Fruit fly (Drosophila melanogaster) whole organism, embryonic: ENCODE data around the gene r2d2.

Experiments
- Aef1 ChIP-seq: fragments of 200-800 bp; sonication (Bioruptor generic); IDR thresholded peaks from 3 replicates; pipeline ENCODE4 v1.3.6; 2022; ENCODE audit warnings: missing biosample characterization, missing genetic modification characterization
- CG10431 ChIP-seq: fragments of 200-800 bp; sonication (Bioruptor generic); optimal IDR thresholded peaks from 3 replicates; lab custom pipeline; 2018; ENCODE audit warnings: missing biosample characterization, mild to moderate bottlenecking, missing genetic modification characterization
- CG10543 ChIP-seq: fragments of 200-800 bp; sonication (Bioruptor generic); optimal IDR thresholded peaks from 3 replicates; lab custom pipeline; 2017; ENCODE audit warnings: missing biosample characterization, mild to moderate bottlenecking, missing genetic modification characterization, moderate library complexity
- CG11398 ChIP-seq: fragments of 200-800 bp; sonication (Bioruptor generic); optimal IDR thresholded peaks from 2 replicates; lab custom pipeline; 2016; ENCODE audit warnings: missing biosample characterization, missing genetic modification characterization
- CG11504 ChIP-seq: fragments of 200-800 bp; sonication (Bioruptor generic); optimal IDR thresholded peaks from 3 replicates; lab custom pipeline; 2019; ENCODE audit warnings: missing biosample characterization, mild to moderate bottlenecking, missing genetic modification characterization, moderate library complexity
- CG12236 ChIP-seq: fragments of 200-800 bp; sonication (Bioruptor generic); optimal IDR thresholded peaks from 2 replicates; lab custom pipeline; 2016; ENCODE audit warnings: missing biosample characterization, missing genetic modification characterization
- CG12391 ChIP-seq: fragments of 200-800 bp; sonication (Bioruptor generic); optimal IDR thresholded peaks from 3 replicates; lab custom pipeline; 2018; ENCODE audit warnings: missing biosample characterization, mild to moderate bottlenecking, missing genetic modification characterization, moderate library complexity
- CG13424 ChIP-seq: fragments of 200-800 bp; sonication (Bioruptor generic); optimal IDR thresholded peaks from 2 replicates; lab custom pipeline; 2019; ENCODE audit warnings: missing biosample characterization, mild to moderate bottlenecking, missing genetic modification characterization, moderate library complexity
- CG14441 ChIP-seq: fragments of 200-800 bp; sonication (Bioruptor generic); IDR thresholded peaks from 2 replicates; pipeline ENCODE4 v1.3.6; 2022; ENCODE audit warnings: missing biosample characterization, missing genetic modification characterization
- CG15479 ChIP-seq: fragments of 200-800 bp; sonication (Bioruptor generic); optimal IDR thresholded peaks from 3 replicates; lab custom pipeline; 2019; ENCODE audit warnings: missing biosample characterization, mild to moderate bottlenecking, missing genetic modification characterization, moderate library complexity
- CG1603 ChIP-seq: fragments of 200-800 bp; sonication (Bioruptor generic); optimal IDR thresholded peaks from 2 replicates; lab custom pipeline; 2019; ENCODE audit warnings: missing biosample characterization, mild to moderate bottlenecking, missing genetic modification characterization, moderate library complexity
- CG17186 ChIP-seq: fragments of 200-800 bp; sonication (Bioruptor generic); optimal IDR thresholded peaks from 3 replicates; lab custom pipeline; 2017; ENCODE audit warnings: missing biosample characterization, missing genetic modification reagents, missing genetic modification characterization
- CG17361 ChIP-seq: fragments of 200-800 bp; sonication (Bioruptor generic); IDR thresholded peaks from 3 replicates; pipeline ENCODE4 v1.3.6; 2022; ENCODE audit warnings: missing biosample characterization, missing genetic modification characterization
- CG18619 ChIP-seq: fragments of 200-800 bp; sonication (Bioruptor generic); optimal IDR thresholded peaks from 3 replicates; lab custom pipeline; 2017; ENCODE audit warnings: missing biosample characterization, mild to moderate bottlenecking, missing genetic modification characterization
- CG31224 ChIP-seq: fragments of 200-800 bp; sonication (Bioruptor generic); IDR thresholded peaks from 2 replicates; pipeline ENCODE4 v1.3.6; 2022; ENCODE audit warnings: missing biosample characterization, missing genetic modification characterization
- CG32772 ChIP-seq: fragments of 200-800 bp; sonication (Bioruptor generic); IDR thresholded peaks from 2 replicates; pipeline ENCODE4 v1.3.6; 2022; ENCODE audit warnings: missing biosample characterization, missing genetic modification characterization
- CG33557 ChIP-seq: fragments of 200-800 bp; sonication (Bioruptor generic); optimal IDR thresholded peaks from 2 replicates; lab custom pipeline; 2019; ENCODE audit warnings: missing biosample characterization, mild to moderate bottlenecking, missing genetic modification characterization, moderate library complexity
- CG4282 ChIP-seq: fragments of 200-800 bp; sonication (Bioruptor generic); optimal IDR thresholded peaks from 2 replicates; lab custom pipeline; 2016; ENCODE audit warnings: missing biosample characterization, missing genetic modification characterization
- CG4730 ChIP-seq: fragments of 200-800 bp; sonication (Bioruptor generic); IDR thresholded peaks from 2 replicates; pipeline ENCODE4 v1.3.6; 2022; ENCODE audit warnings: missing biosample characterization, missing genetic modification characterization
- CG6254 ChIP-seq: fragments of 200-800 bp; sonication (Bioruptor generic); optimal IDR thresholded peaks from 3 replicates; lab custom pipeline; 2017; ENCODE audit warnings: mild to moderate bottlenecking, missing biosample characterization, missing genetic modification reagents, missing genetic modification characterization
- CG8765 ChIP-seq: fragments of 200-800 bp; sonication (Bioruptor generic); IDR thresholded peaks from 2 replicates; pipeline ENCODE4 v1.3.6; 2022; ENCODE audit warnings: missing biosample characterization, missing genetic modification characterization
- CoRest ChIP-seq: fragments of 200-800 bp; sonication (Bioruptor generic); optimal IDR thresholded peaks from 3 replicates; lab custom pipeline; 2018; ENCODE audit warnings: missing biosample characterization, mild to moderate bottlenecking, missing genetic modification characterization, moderate library complexity
- Doc3 ChIP-seq: fragments of 200-800 bp; sonication (Bioruptor generic); IDR thresholded peaks from 3 replicates; pipeline ENCODE4 v1.3.6; 2022; ENCODE audit warnings: missing biosample characterization, missing genetic modification characterization; ENCODE audit not compliant: partially characterized antibody
- Dp ChIP-seq: fragments of 200-800 bp; sonication (Bioruptor generic); optimal IDR thresholded peaks from 2 replicates; lab custom pipeline; 2018; ENCODE audit warnings: missing biosample characterization, mild to moderate bottlenecking, missing genetic modification characterization, moderate library complexity
- Dref ChIP-seq: fragments of 200-800 bp; sonication (Bioruptor generic); IDR thresholded peaks from 2 replicates; pipeline ENCODE4 v1.3.6; 2022; ENCODE audit warnings: missing biosample characterization, missing genetic modification characterization
- Drgx ChIP-seq: fragments of 200-800 bp; sonication (Bioruptor generic); IDR thresholded peaks from 2 replicates; pipeline ENCODE4 v1.3.6; 2022; ENCODE audit warnings: missing biosample characterization, missing genetic modification characterization
- Ets97D ChIP-seq: fragments of 200-800 bp; sonication (Bioruptor generic); optimal IDR thresholded peaks from 3 replicates; lab custom pipeline; 2016; ENCODE audit warnings: missing biosample characterization, missing genetic modification characterization
- H2.0 ChIP-seq: fragments of 200-800 bp; sonication (Bioruptor generic); IDR thresholded peaks from 2 replicates; pipeline ENCODE4 v1.3.6; 2022; ENCODE audit warnings: missing biosample characterization, missing genetic modification characterization
- HHEX ChIP-seq: fragments of 200-800 bp; sonication (Bioruptor generic); optimal IDR thresholded peaks from 3 replicates; lab custom pipeline; 2017; ENCODE audit warnings: missing biosample characterization, mild to moderate bottlenecking, missing genetic modification characterization, missing genetic modification reagents
- Meics ChIP-seq: fragments of 200-800 bp; sonication (Bioruptor generic); optimal IDR thresholded peaks from 2 replicates; lab custom pipeline; 2017; ENCODE audit warnings: missing biosample characterization, mild to moderate bottlenecking, missing genetic modification characterization
- NK7.1 ChIP-seq: fragments of 200-800 bp; sonication (Bioruptor generic); optimal IDR thresholded peaks from 3 replicates; lab custom pipeline; 2016; ENCODE audit warnings: missing biosample characterization, missing genetic modification characterization
- Nf-YB ChIP-seq: fragments of 200-800 bp; sonication (Bioruptor generic); optimal IDR thresholded peaks from 3 replicates; lab custom pipeline; 2019; ENCODE audit warnings: missing biosample characterization, mild to moderate bottlenecking, missing genetic modification characterization, moderate library complexity
- Nf-YC ChIP-seq: fragments of 200-800 bp; optimal IDR thresholded peaks from 3 replicates; lab custom pipeline; 2019; ENCODE audit warnings: missing biosample characterization, mild to moderate bottlenecking, missing genetic modification characterization, moderate library complexity
- Six4 ChIP-seq: fragments of 200-800 bp; sonication (Bioruptor generic); optimal IDR thresholded peaks from 2 replicates; lab custom pipeline; 2016; ENCODE audit warnings: missing biosample characterization, missing genetic modification characterization
- Trl ChIP-seq, 3 experiments: fragments of >200 bp in 2 of 3; fragments of 200-800 bp in 1 of 3; sonication (Bioruptor generic) in 1 of 3; optimal IDR thresholded peaks; 2 replicates in 1 of 3; 3 replicates in 2 of 3; lab custom pipeline; 2016 to 2017; ENCODE audit warnings: missing biosample characterization in 1 of 3, missing genetic modification characterization in 1 of 3
- ab ChIP-seq: fragments of 200-800 bp; sonication (Bioruptor generic); optimal IDR thresholded peaks from 2 replicates; lab custom pipeline; 2016; ENCODE audit warnings: missing biosample characterization, missing genetic modification characterization
- amos ChIP-seq: fragments of 200-800 bp; sonication (Bioruptor generic); IDR thresholded peaks from 2 replicates; pipeline ENCODE4 v1.3.6; 2022; ENCODE audit warnings: missing biosample characterization, missing genetic modification characterization; ENCODE audit not compliant: partially characterized antibody
- aop ChIP-seq: fragments of 200-800 bp; sonication (Bioruptor generic); IDR thresholded peaks from 2 replicates; pipeline ENCODE4 v1.3.6; 2022; ENCODE audit warnings: missing biosample characterization, missing genetic modification characterization
- ap ChIP-seq: fragments of 200-800 bp; sonication (Bioruptor generic); IDR thresholded peaks from 2 replicates; pipeline ENCODE4 v1.3.6; 2022; ENCODE audit warnings: missing biosample characterization, missing genetic modification characterization
- az2 ChIP-seq: fragments of 200-800 bp; sonication (Bioruptor generic); optimal IDR thresholded peaks from 3 replicates; lab custom pipeline; 2016; ENCODE audit warnings: missing biosample characterization, missing genetic modification characterization
- bbx ChIP-seq: fragments of 200-800 bp; sonication (Bioruptor generic); IDR thresholded peaks from 2 replicates; pipeline ENCODE4 v1.3.6; 2022; ENCODE audit warnings: missing biosample characterization, missing genetic modification characterization; ENCODE audit not compliant: partially characterized antibody
- btn ChIP-seq: fragments of 200-800 bp; sonication (Bioruptor generic); optimal IDR thresholded peaks from 2 replicates; lab custom pipeline; 2016; ENCODE audit warnings: missing biosample characterization, missing genetic modification characterization
- chinmo ChIP-seq: fragments of 200-800 bp; sonication (Bioruptor generic); IDR thresholded peaks from 4 replicates; pipeline ENCODE4 v1.3.6; 2022; ENCODE audit warnings: missing biosample characterization, missing genetic modification characterization; ENCODE audit not compliant: partially characterized antibody
- eyg ChIP-seq: fragments of 200-800 bp; sonication (Bioruptor generic); optimal IDR thresholded peaks from 3 replicates; lab custom pipeline; 2016; ENCODE audit warnings: missing biosample characterization, missing genetic modification characterization
- fru ChIP-seq: fragments of >200 bp; optimal IDR thresholded peaks from 2 replicates; lab custom pipeline; 2017
- gsb ChIP-seq: fragments of 200-800 bp; sonication (Bioruptor generic); IDR thresholded peaks from 2 replicates; pipeline ENCODE4 v1.3.6; 2022; ENCODE audit warnings: missing biosample characterization, missing genetic modification characterization
- knrl ChIP-seq: fragments of 200-800 bp; sonication (Bioruptor generic); IDR thresholded peaks from 3 replicates; pipeline ENCODE4 v1.3.6; 2022; ENCODE audit warnings: missing biosample characterization, missing genetic modification characterization; ENCODE audit not compliant: partially characterized antibody
- lola ChIP-seq, 3 experiments: fragments of >200 bp in 2 of 3; fragments of 200-800 bp in 1 of 3; sonication (Bioruptor generic) in 1 of 3; optimal IDR thresholded peaks; 2 replicates each; lab custom pipeline; 2017 to 2019; ENCODE audit warnings: missing biosample characterization in 3 of 3, missing genetic modification characterization in 3 of 3, mild to moderate bottlenecking in 1 of 3, moderate library complexity in 1 of 3
- onecut ChIP-seq: fragments of 200-800 bp; sonication (Bioruptor generic); IDR thresholded peaks from 2 replicates; pipeline ENCODE4 v1.3.6; 2022; ENCODE audit warnings: missing biosample characterization, missing genetic modification characterization
- rib ChIP-seq: fragments of 200-800 bp; sonication (Bioruptor generic); IDR thresholded peaks from 2 replicates; pipeline ENCODE4 v1.3.6; 2022; ENCODE audit warnings: missing biosample characterization, missing genetic modification characterization
- ro ChIP-seq: fragments of 200-800 bp; sonication (Bioruptor generic); IDR thresholded peaks from 2 replicates; pipeline ENCODE4 v1.3.6; 2022; ENCODE audit warnings: missing biosample characterization, missing genetic modification characterization

r2d2 gene

DNA sequence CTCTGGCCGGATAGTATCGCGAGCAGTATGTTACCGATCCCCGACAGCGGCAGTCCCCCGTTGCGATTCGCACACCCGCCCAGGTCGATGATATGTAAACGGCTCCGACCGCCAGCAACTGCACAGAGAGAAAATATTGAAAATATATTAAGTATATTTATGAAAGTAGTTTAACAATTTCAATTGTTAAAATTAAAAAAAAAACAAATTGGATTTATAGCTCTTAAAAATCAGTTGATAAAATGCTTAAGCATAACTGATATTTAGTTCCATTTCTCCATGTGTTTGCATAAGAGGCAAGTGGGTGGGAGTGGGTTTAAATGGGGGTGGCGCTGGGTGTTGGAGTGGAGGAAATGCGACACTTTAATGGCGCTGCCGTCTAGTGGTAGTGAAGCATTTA is 49.5 kb downstream of the r2d2 start (continued):
- TF ChIP-seq CG11398 (GFP tag; lab: Kevin White, UChicago) (no peak), CG17186 (GFP tag; lab: Kevin White, UChicago) (no peak), CoRest (peak; percentile 29), CG32772 (0 out of 2 replicates have a peak, but pooled peaks have one; percentile 19), onecut (no peak), CG6254 (GFP tag; lab: Kevin White, UChicago) (no peak), CG11504 (peak; percentile 57), CG15479 (GFP tag; lab: Kevin White, UChicago) (no peak), CG4730 (GFP tag; lab: Robert Waterston, UW) (no peak), eyg (no peak), ro (no peak), CG10543 (GFP tag; lab: Kevin White, UChicago) (no peak), H2.0 (GFP tag; lab: Robert Waterston, UW) (no peak), CG17361 (GFP tag; lab: Robert Waterston, UW) (no peak), chinmo (no peak), gsb (no peak), rib (GFP tag; lab: Robert Waterston, UW) (no peak), CG12391 (tag; lab: Kevin White, UChicago) (peak; percentile 35), CG8765 (GFP tag; lab: Robert Waterston, UW) (no peak), Dp (no peak), Meics (GFP tag; lab: Kevin White, UChicago) (peak; percentile 11), btn (GFP tag; lab: Kevin White, UChicago) (no peak), lola (GFP tag; optimal IDR thresholded peaks at IDR 0.05; lab: Kevin White, UChicago) (no peak), Nf-YC (tag; lab: Kevin White, UChicago) (no peak), Dref (GFP tag; lab: Robert Waterston, UW) (no peak), HHEX (GFP tag; lab: Kevin White, UChicago) (no peak), CG1603 (tag; lab: Kevin White, UChicago) (no peak), CG18619 (GFP tag; lab: Kevin White, UChicago) (no peak), Ets97D (no peak), bbx (GFP tag; lab: Robert Waterston, UW) (no peak), Aef1 (no peak), Drgx (GFP tag; lab: Robert Waterston, UW) (peak; percentile 20; the same call in 1 of the 2 replicates), NK7.1 (GFP tag; lab: Kevin White, UChicago) (no peak), CG33557 (GFP tag; lab: Kevin White, UChicago) (no peak), CG10431 (GFP tag; lab: Kevin White, UChicago) (no peak), CG14441 (no peak), knrl (GFP tag; lab: Robert Waterston, UW) (no peak), CG13424 (peak; percentile 32), ap (GFP tag; lab: Robert Waterston, UW) (peak; percentile 39; the same call in 1 of the 2 replicates), CG12236 (GFP tag; lab: Kevin White, UChicago) (no peak), CG31224 (GFP tag; lab: Robert Waterston, UW) (no peak), aop (no peak), ab (GFP tag; lab: Kevin White, UChicago) (no peak), amos (GFP tag; lab: Robert Waterston, UW) (no peak), fru (lab: Kevin White, UChicago) (no peak), az2 (GFP tag; lab: Kevin White, UChicago) (peak; percentile 7), Nf-YB (GFP tag; lab: Kevin White, UChicago) (no peak), CG4282 (GFP tag; lab: Kevin White, UChicago) (no peak), Doc3 (GFP tag; lab: Robert Waterston, UW) (no peak), Trl (optimal IDR thresholded peaks at IDR 0.05; lab: Kevin White, UChicago) (no peak), Trl (GFP tag; optimal IDR thresholded peaks at IDR 0.05; lab: Kevin White, UChicago) (no peak), Six4 (GFP tag; lab: Kevin White, UChicago) (no peak)
